Worm (Caenorhabditis elegans) whole organism, L2 larva: Measurements from ENCODE around the gene str-56.

Experiments used
- C34F6.9 ChIP-seq: fragments of 150-350 bp; optimal IDR thresholded peaks from 2 replicates; lab custom pipeline; 2014; ENCODE audit warnings: missing biosample characterization, missing genetic modification characterization
- F13H6.1 ChIP-seq: sonication (generic microtip); optimal IDR thresholded peaks from 2 replicates; lab custom pipeline; 2016; ENCODE audit warnings: missing genetic modification characterization, missing compliant biosample characterization
- R02D3.7 ChIP-seq: fragments of 150-350 bp; optimal IDR thresholded peaks from 2 replicates; lab custom pipeline; 2014; ENCODE audit warnings: missing biosample characterization, missing genetic modification characterization
- Y55F3AM.14 ChIP-seq: fragments of 200-800 bp; sonication (Bioruptor generic); optimal IDR thresholded peaks from 2 replicates; lab custom pipeline; 2018; ENCODE audit warnings: mild to moderate bottlenecking, missing genetic modification characterization, missing compliant biosample characterization
- ZK546.5 ChIP-seq: sonication (generic microtip); optimal IDR thresholded peaks from 2 replicates; lab custom pipeline; 2017; ENCODE audit warnings: missing biosample characterization, missing genetic modification characterization
- alr-1 ChIP-seq: fragments of 150-350 bp; optimal IDR thresholded peaks from 2 replicates; lab custom pipeline; 2014; ENCODE audit warnings: missing biosample characterization, missing genetic modification characterization
- aly-2 ChIP-seq: fragments of 150-350 bp; optimal IDR thresholded peaks from 2 replicates; lab custom pipeline; 2014; ENCODE audit warnings: missing biosample characterization, missing genetic modification characterization
- ama-1 ChIP-seq: fragments of 150-350 bp; optimal IDR thresholded peaks from 2 replicates; lab custom pipeline; 2018; ENCODE audit warnings: inconsistent platforms
- blmp-1 ChIP-seq: sonication (generic microtip); optimal IDR thresholded peaks from 2 replicates; lab custom pipeline; 2017; ENCODE audit warnings: missing genetic modification characterization, mild to moderate bottlenecking, missing compliant biosample characterization, antibody characterized with exemption, moderate library complexity; ENCODE audit not compliant: insufficient read depth
- ceh-16 ChIP-seq: fragments of 150-350 bp; optimal IDR thresholded peaks from 2 replicates; lab custom pipeline; 2014; ENCODE audit warnings: missing biosample characterization, missing genetic modification characterization
- ceh-82 ChIP-seq: fragments of 150-350 bp; optimal IDR thresholded peaks from 2 replicates; lab custom pipeline; 2014; ENCODE audit warnings: missing biosample characterization, missing genetic modification characterization
- crh-2 ChIP-seq: sonication (generic microtip); optimal IDR thresholded peaks from 2 replicates; lab custom pipeline; 2017; ENCODE audit warnings: missing biosample characterization, missing genetic modification characterization
- dmd-4 ChIP-seq: sonication (generic microtip); optimal IDR thresholded peaks from 2 replicates; lab custom pipeline; 2017; ENCODE audit warnings: missing biosample characterization, missing genetic modification characterization
- egl-27 ChIP-seq: sonication (generic microtip); optimal IDR thresholded peaks from 3 replicates; lab custom pipeline; 2017; ENCODE audit warnings: missing biosample characterization, missing genetic modification reagents, missing genetic modification characterization
- elt-1 ChIP-seq: fragments of 150-350 bp; optimal IDR thresholded peaks from 2 replicates; lab custom pipeline; 2014; ENCODE audit warnings: missing biosample characterization, missing genetic modification characterization
- elt-3 ChIP-seq: sonication (generic microtip); optimal IDR thresholded peaks from 2 replicates; lab custom pipeline; 2017; ENCODE audit warnings: missing biosample characterization, missing genetic modification characterization
- fos-1 ChIP-seq: fragments of 150-350 bp; optimal IDR thresholded peaks from 2 replicates; lab custom pipeline; 2014; ENCODE audit warnings: missing biosample characterization, missing genetic modification characterization
- gmeb-1 ChIP-seq: fragments of 150-350 bp; optimal IDR thresholded peaks from 2 replicates; lab custom pipeline; 2014; ENCODE audit warnings: missing biosample characterization, missing genetic modification characterization
- lin-11 ChIP-seq: fragments of 150-350 bp; sonication (generic microtip); optimal IDR thresholded peaks from 2 replicates; lab custom pipeline; 2014; ENCODE audit warnings: missing biosample characterization, missing genetic modification characterization, inconsistent platforms, mixed read lengths
- lin-13 ChIP-seq: fragments of 150-350 bp; optimal IDR thresholded peaks from 2 replicates; lab custom pipeline; 2014; ENCODE audit warnings: missing biosample characterization, missing genetic modification reagents, missing genetic modification characterization
- lin-39 ChIP-seq: fragments of 150-350 bp; optimal IDR thresholded peaks from 2 replicates; lab custom pipeline; 2014; ENCODE audit warnings: missing biosample characterization, missing genetic modification reagents, missing genetic modification characterization
- lsy-2 ChIP-seq, 2 experiments: fragments of 150-350 bp in 1 of 2; sonication (generic microtip) in 1 of 2; optimal IDR thresholded peaks; 2 replicates each; lab custom pipeline; 2014 to 2017; ENCODE audit warnings: missing biosample characterization in 2 of 2, missing genetic modification characterization in 2 of 2
- mab-5 ChIP-seq: fragments of 150-350 bp; optimal IDR thresholded peaks from 2 replicates; lab custom pipeline; 2014; ENCODE audit warnings: missing biosample characterization, missing genetic modification characterization
- mbf-1 ChIP-seq: sonication (generic microtip); optimal IDR thresholded peaks from 2 replicates; lab custom pipeline; 2017; ENCODE audit warnings: missing biosample characterization, missing genetic modification characterization
- mdl-1 ChIP-seq, 2 experiments: fragments of 150-350 bp in 1 of 2; sonication (generic microtip) in 1 of 2; optimal IDR thresholded peaks; 2 replicates each; lab custom pipeline; 2017; ENCODE audit warnings: missing biosample characterization in 2 of 2, missing genetic modification characterization in 2 of 2
- nhr-10 ChIP-seq: sonication (generic microtip); optimal IDR thresholded peaks from 2 replicates; lab custom pipeline; 2017; ENCODE audit warnings: missing biosample characterization, missing genetic modification characterization
- nhr-11 ChIP-seq: fragments of 150-350 bp; optimal IDR thresholded peaks from 2 replicates; lab custom pipeline; 2014; ENCODE audit warnings: missing biosample characterization, missing genetic modification characterization
- nhr-12 ChIP-seq: fragments of 150-350 bp; optimal IDR thresholded peaks from 2 replicates; lab custom pipeline; 2014; ENCODE audit warnings: missing biosample characterization, missing genetic modification characterization
- nhr-129 ChIP-seq: fragments of 150-350 bp; optimal IDR thresholded peaks from 2 replicates; lab custom pipeline; 2014; ENCODE audit warnings: missing biosample characterization, missing genetic modification characterization
- nhr-21 ChIP-seq: fragments of 150-350 bp; optimal IDR thresholded peaks from 2 replicates; lab custom pipeline; 2014; ENCODE audit warnings: missing biosample characterization, missing genetic modification characterization
- nhr-23 ChIP-seq: fragments of 150-350 bp; optimal IDR thresholded peaks from 2 replicates; lab custom pipeline; 2014; ENCODE audit warnings: missing biosample characterization, missing genetic modification reagents, missing genetic modification characterization
- nhr-237 ChIP-seq: fragments of 150-350 bp; optimal IDR thresholded peaks from 2 replicates; lab custom pipeline; 2014; ENCODE audit warnings: missing biosample characterization, missing genetic modification characterization
- nhr-25 ChIP-seq: fragments of 150-350 bp; sonication (generic microtip); optimal IDR thresholded peaks from 3 replicates; lab custom pipeline; 2014; ENCODE audit warnings: missing biosample characterization, missing genetic modification characterization
- nhr-6 ChIP-seq: fragments of 150-350 bp; optimal IDR thresholded peaks from 2 replicates; lab custom pipeline; 2014; ENCODE audit warnings: missing biosample characterization, missing genetic modification characterization
- nhr-77 ChIP-seq: fragments of 150-350 bp; optimal IDR thresholded peaks from 2 replicates; lab custom pipeline; 2014; ENCODE audit warnings: missing biosample characterization, missing genetic modification characterization
- peb-1 ChIP-seq: fragments of 150-350 bp; optimal IDR thresholded peaks from 2 replicates; lab custom pipeline; 2014; ENCODE audit warnings: missing biosample characterization, missing genetic modification characterization
- sem-4 ChIP-seq: fragments of 150-350 bp; optimal IDR thresholded peaks from 2 replicates; lab custom pipeline; 2014; ENCODE audit warnings: missing biosample characterization, missing genetic modification reagents, missing genetic modification characterization
- skn-1 ChIP-seq: sonication (generic microtip); optimal IDR thresholded peaks from 2 replicates; lab custom pipeline; 2017; ENCODE audit warnings: missing biosample characterization, missing genetic modification characterization
- sma-3 ChIP-seq: sonication (generic microtip); optimal IDR thresholded peaks from 2 replicates; lab custom pipeline; 2016; ENCODE audit warnings: missing genetic modification reagents, missing genetic modification characterization, missing compliant biosample characterization
- sma-9 ChIP-seq, 2 experiments: fragments of 150-350 bp in 1 of 2; sonication (generic microtip) in 1 of 2; optimal IDR thresholded peaks; 2 replicates each; lab custom pipeline; 2014 to 2016; ENCODE audit warnings: missing genetic modification characterization in 2 of 2, mild to moderate bottlenecking in 1 of 2, missing biosample characterization in 1 of 2, missing compliant biosample characterization in 1 of 2, missing genetic modification reagents in 1 of 2, moderate library complexity in 1 of 2
- snpc-4 ChIP-seq: fragments of 150-350 bp; optimal IDR thresholded peaks from 2 replicates; lab custom pipeline; 2014; ENCODE audit warnings: missing biosample characterization, missing genetic modification characterization
- unc-39 ChIP-seq: fragments of 150-350 bp; optimal IDR thresholded peaks from 2 replicates; lab custom pipeline; 2014; ENCODE audit warnings: missing biosample characterization, missing genetic modification characterization
- unc-55 ChIP-seq: fragments of 150-350 bp; sonication (generic microtip); optimal IDR thresholded peaks from 3 replicates; lab custom pipeline; 2014; ENCODE audit warnings: missing biosample characterization, missing genetic modification reagents, missing genetic modification characterization
- unc-62 ChIP-seq: fragments of 150-350 bp; optimal IDR thresholded peaks from 2 replicates; lab custom pipeline; 2014; ENCODE audit warnings: missing biosample characterization, missing genetic modification reagents, missing genetic modification characterization
- zag-1 ChIP-seq: fragments of 150-350 bp; optimal IDR thresholded peaks from 2 replicates; lab custom pipeline; 2014; ENCODE audit warnings: missing biosample characterization, missing genetic modification characterization
- ztf-1 ChIP-seq: fragments of 200-800 bp; sonication (Bioruptor generic); conservative IDR thresholded peaks from 2 replicates; pipeline ENCODE4 v1.3.6; 2022; ENCODE audit warnings: missing genetic modification characterization, missing compliant biosample characterization
- ztf-11 ChIP-seq: sonication (generic microtip); optimal IDR thresholded peaks from 2 replicates; lab custom pipeline; 2017; ENCODE audit warnings: missing biosample characterization, missing genetic modification characterization
- ztf-4 ChIP-seq: fragments of 150-350 bp; optimal IDR thresholded peaks from 2 replicates; lab custom pipeline; 2014; ENCODE audit warnings: missing biosample characterization, missing genetic modification characterization

Gene str-56

ce11 chrV:15870356-15870755, 2.0 kb upstream of the str-56 start, which contains the start of gene str-57:
str-57 (plus strand) TSS chrV:15870656.
- TF ChIP-seq elt-1 (tag; lab: Kevin White, UChicago), result no peak
- no peak for TF ChIP-seq snpc-4 (tag; lab: Kevin White, UChicago)

- TF ChIP-seq ZK546.5 (tag; lab: Kevin White, UChicago) (no peak), mbf-1 (tag; lab: Kevin White, UChicago) (no peak), nhr-11 (tag; lab: Kevin White, UChicago) (no peak), fos-1 (tag; lab: Kevin White, UChicago) (peak; percentile 65), elt-3 (tag; lab: Kevin White, UChicago) (no peak), lin-13 (GFP tag; lab: Kevin White, UChicago) (peak; percentile 66), nhr-25 (tag; lab: Kevin White, UChicago) (no peak), mdl-1 (tag; optimal IDR thresholded peaks at IDR 0.05; lab: Kevin White, UChicago) (no peak), crh-2 (tag; lab: Kevin White, UChicago) (peak; percentile 62), sma-3 (GFP tag; lab: Kevin White, UChicago) (peak; percentile 39), Y55F3AM.14 (GFP tag; lab: Kevin White, UChicago) (peak; percentile 90), aly-2 (tag; lab: Kevin White, UChicago) (no peak), lin-11 (tag; lab: Kevin White, UChicago) (peak; percentile 80), nhr-21 (tag; lab: Kevin White, UChicago) (peak; percentile 73), blmp-1 (tag; lab: Kevin White, UChicago) (peak; percentile 8), unc-39 (no peak), ztf-1 (GFP tag; lab: Robert Waterston, UW) (no peak), nhr-129 (tag; lab: Kevin White, UChicago) (peak; percentile 83), sem-4 (tag; lab: Kevin White, UChicago) (no peak), dmd-4 (tag; lab: Kevin White, UChicago) (no peak), F13H6.1 (tag; lab: Kevin White, UChicago) (peak; percentile 70), nhr-23 (tag; lab: Kevin White, UChicago) (no peak), alr-1 (tag; lab: Kevin White, UChicago) (no peak), nhr-237 (tag; lab: Kevin White, UChicago) (peak; percentile 5), sma-9 (GFP tag; optimal IDR thresholded peaks at IDR 0.05; lab: Kevin White, UChicago) (peak; percentile 85), sma-9 (tag; optimal IDR thresholded peaks at IDR 0.05; lab: Kevin White, UChicago) (no peak), ztf-4 (no peak), lsy-2 (tag; optimal IDR thresholded peaks at IDR 0.05; lab: Kevin White, UChicago) (peak in 1 of 2 experiments; percentile 51), peb-1 (tag; lab: Kevin White, UChicago) (no peak), lin-39 (tag; lab: Kevin White, UChicago) (no peak), nhr-12 (tag; lab: Kevin White, UChicago) (no peak), gmeb-1 (tag; lab: Kevin White, UChicago) (peak; percentile 68), R02D3.7 (tag; lab: Kevin White, UChicago) (no peak), ztf-11 (tag; lab: Kevin White, UChicago) (no peak), unc-62 (no peak), skn-1 (tag; lab: Kevin White, UChicago) (no peak), snpc-4 (tag; lab: Kevin White, UChicago) (peak; percentile 66), egl-27 (tag; lab: Kevin White, UChicago) (peak; percentile 37), ceh-82 (peak; percentile 71), mab-5 (tag; lab: Kevin White, UChicago) (no peak), nhr-77 (tag; lab: Kevin White, UChicago) (no peak), C34F6.9 (tag; lab: Kevin White, UChicago) (peak; percentile 46), ama-1 (no peak), nhr-6 (peak; percentile 29), elt-1 (tag; lab: Kevin White, UChicago) (no peak), nhr-10 (tag; lab: Kevin White, UChicago) (no peak), ceh-16 (no peak), unc-55 (peak; percentile 78), zag-1 (tag; lab: Kevin White, UChicago) (no peak)
Measured at ce11 chrV:15873762-15874161, 1.4 kb downstream of the str-56 start.
